Worm (Caenorhabditis elegans) whole organism, L3 larva: ENCODE measurements around the gene ZK512.2.

ENCODE experiments used
- ama-1 ChIP-seq: fragments of 150-350 bp; optimal IDR thresholded peaks from 2 replicates; lab custom pipeline; 2018
- ceh-28 ChIP-seq: fragments of 150-350 bp; optimal IDR thresholded peaks from 2 replicates; lab custom pipeline; 2014; ENCODE audit warnings: missing biosample characterization, missing genetic modification reagents, missing genetic modification characterization
- ceh-82 ChIP-seq: fragments of 150-350 bp; optimal IDR thresholded peaks from 2 replicates; lab custom pipeline; 2014; ENCODE audit warnings: missing biosample characterization, missing genetic modification characterization
- fkh-10 ChIP-seq: sonication (generic microtip); optimal IDR thresholded peaks from 2 replicates; lab custom pipeline; 2017; ENCODE audit warnings: missing biosample characterization, missing genetic modification reagents, missing genetic modification characterization
- fos-1 ChIP-seq: fragments of 150-350 bp; optimal IDR thresholded peaks from 2 replicates; lab custom pipeline; 2014; ENCODE audit warnings: missing biosample characterization, missing genetic modification characterization
- lin-15B ChIP-seq: fragments of 150-350 bp; optimal IDR thresholded peaks from 2 replicates; lab custom pipeline; 2014; ENCODE audit warnings: missing biosample characterization, missing genetic modification characterization
- mdl-1 ChIP-seq: fragments of 150-350 bp; optimal IDR thresholded peaks from 2 replicates; lab custom pipeline; 2014; ENCODE audit warnings: missing biosample characterization, missing genetic modification characterization
- nhr-12 ChIP-seq: fragments of 150-350 bp; optimal IDR thresholded peaks from 2 replicates; lab custom pipeline; 2014; ENCODE audit warnings: missing biosample characterization, missing genetic modification characterization
- unc-62 ChIP-seq: fragments of 150-350 bp; sonication (generic microtip); optimal IDR thresholded peaks from 4 replicates; lab custom pipeline; 2014; ENCODE audit warnings: missing biosample characterization, missing genetic modification reagents, missing genetic modification characterization
- ztf-11 ChIP-seq: fragments of 150-350 bp; optimal IDR thresholded peaks from 2 replicates; lab custom pipeline; 2014; ENCODE audit warnings: missing biosample characterization, missing genetic modification characterization

- TF ChIP-seq nhr-12 (tag; lab: Kevin White, UChicago) (no peak), fkh-10 (GFP tag; lab: Kevin White, UChicago) (no peak), ama-1 (lab: Kevin White, UChicago) (no peak), lin-15B (no peak), ceh-28 (tag; lab: Kevin White, UChicago) (no peak), fos-1 (no peak), ceh-82 (tag; lab: Kevin White, UChicago) (no peak), ztf-11 (tag; lab: Kevin White, UChicago) (no peak), unc-62 (GFP tag; lab: Kevin White, UChicago) (no peak), mdl-1 (no peak)
Observed at ce11 chrIII:9149132-9149531, 4.5 kb upstream of the ZK512.2 start.
